Fruit fly (Drosophila melanogaster) whole organism, embryonic: Measurements from ENCODE around the gene CG17154.

Experiments used
- Adf1 ChIP-seq: fragments of 200-800 bp; sonication (Bioruptor generic); IDR thresholded peaks from 2 replicates; pipeline ENCODE4 v1.3.6; 2022; ENCODE audit warnings: missing biosample characterization, missing genetic modification characterization
- Bdp1 ChIP-seq: fragments of 200-800 bp; sonication (Bioruptor generic); optimal IDR thresholded peaks from 3 replicates; lab custom pipeline; 2016; ENCODE audit warnings: missing biosample characterization, missing genetic modification characterization
- CG11085 ChIP-seq: fragments of 200-800 bp; sonication (Bioruptor generic); IDR thresholded peaks from 2 replicates; pipeline ENCODE4 v1.3.6; 2022; ENCODE audit warnings: missing biosample characterization, missing genetic modification characterization
- CG11398 ChIP-seq: fragments of 200-800 bp; sonication (Bioruptor generic); optimal IDR thresholded peaks from 2 replicates; lab custom pipeline; 2016; ENCODE audit warnings: missing biosample characterization, missing genetic modification characterization
- CG12391 ChIP-seq: fragments of 200-800 bp; sonication (Bioruptor generic); optimal IDR thresholded peaks from 3 replicates; lab custom pipeline; 2018; ENCODE audit warnings: missing biosample characterization, mild to moderate bottlenecking, missing genetic modification characterization, moderate library complexity
- CG13775 ChIP-seq: fragments of 200-800 bp; sonication (Bioruptor generic); optimal IDR thresholded peaks from 3 replicates; lab custom pipeline; 2017; ENCODE audit warnings: missing biosample characterization, mild to moderate bottlenecking, missing genetic modification characterization
- CG14710 ChIP-seq: fragments of 200-800 bp; sonication (Bioruptor generic); optimal IDR thresholded peaks from 3 replicates; lab custom pipeline; 2019; ENCODE audit warnings: missing biosample characterization, mild to moderate bottlenecking, missing genetic modification characterization, moderate library complexity
- CG1602 ChIP-seq: fragments of 200-800 bp; sonication (Bioruptor generic); optimal IDR thresholded peaks from 3 replicates; lab custom pipeline; 2016; ENCODE audit warnings: missing biosample characterization, missing genetic modification characterization
- CG16813 ChIP-seq: fragments of 200-800 bp; sonication (Bioruptor generic); IDR thresholded peaks from 3 replicates; pipeline ENCODE4 v1.3.6; 2022; ENCODE audit warnings: missing biosample characterization, missing genetic modification characterization; ENCODE audit not compliant: partially characterized antibody
- CG17568 ChIP-seq: fragments of 200-800 bp; sonication (Bioruptor generic); optimal IDR thresholded peaks from 2 replicates; lab custom pipeline; 2018; ENCODE audit warnings: missing biosample characterization, mild to moderate bottlenecking, missing genetic modification characterization, moderate library complexity
- CG17829 ChIP-seq: fragments of 200-800 bp; optimal IDR thresholded peaks from 2 replicates; lab custom pipeline; 2019; ENCODE audit warnings: missing biosample characterization, mild to moderate bottlenecking, missing genetic modification characterization, moderate library complexity
- CG18262 ChIP-seq: fragments of 200-800 bp; optimal IDR thresholded peaks from 3 replicates; lab custom pipeline; 2019; ENCODE audit warnings: missing biosample characterization, mild to moderate bottlenecking, missing genetic modification characterization, moderate library complexity
- CG18619 ChIP-seq: fragments of 200-800 bp; sonication (Bioruptor generic); optimal IDR thresholded peaks from 3 replicates; lab custom pipeline; 2017; ENCODE audit warnings: missing biosample characterization, mild to moderate bottlenecking, missing genetic modification characterization
- CG2202 ChIP-seq: fragments of 200-800 bp; sonication (Bioruptor generic); optimal IDR thresholded peaks from 2 replicates; lab custom pipeline; 2018; ENCODE audit warnings: missing biosample characterization, mild to moderate bottlenecking, missing genetic modification characterization
- CG2678 ChIP-seq: fragments of 200-800 bp; sonication (Bioruptor generic); optimal IDR thresholded peaks from 3 replicates; lab custom pipeline; 2019; ENCODE audit warnings: missing biosample characterization, mild to moderate bottlenecking, missing genetic modification characterization, moderate library complexity
- CG4730 ChIP-seq: fragments of 200-800 bp; sonication (Bioruptor generic); IDR thresholded peaks from 2 replicates; pipeline ENCODE4 v1.3.6; 2022; ENCODE audit warnings: missing biosample characterization, missing genetic modification characterization
- CG7271 ChIP-seq: fragments of 200-800 bp; sonication (Bioruptor generic); optimal IDR thresholded peaks from 2 replicates; lab custom pipeline; 2018; ENCODE audit warnings: missing biosample characterization, mild to moderate bottlenecking, missing genetic modification characterization, moderate library complexity
- CG7556 ChIP-seq: fragments of 200-800 bp; sonication (Bioruptor generic); optimal IDR thresholded peaks from 2 replicates; lab custom pipeline; 2017; ENCODE audit warnings: missing biosample characterization, mild to moderate bottlenecking, missing genetic modification characterization
- CG7745 ChIP-seq: fragments of 200-800 bp; sonication (Bioruptor generic); optimal IDR thresholded peaks from 2 replicates; lab custom pipeline; 2018; ENCODE audit warnings: missing biosample characterization, mild to moderate bottlenecking, missing genetic modification characterization, moderate library complexity
- CG7839 ChIP-seq: fragments of 200-800 bp; sonication (Bioruptor generic); optimal IDR thresholded peaks from 3 replicates; lab custom pipeline; 2018; ENCODE audit warnings: missing biosample characterization, mild to moderate bottlenecking, missing genetic modification characterization, moderate library complexity
- CoRest ChIP-seq: fragments of 200-800 bp; sonication (Bioruptor generic); optimal IDR thresholded peaks from 3 replicates; lab custom pipeline; 2018; ENCODE audit warnings: missing biosample characterization, mild to moderate bottlenecking, missing genetic modification characterization, moderate library complexity
- D ChIP-seq, 2 experiments: fragments of 200-800 bp in 1 of 2; fragments of >200 bp in 1 of 2; sonication (Bioruptor generic) in 1 of 2; optimal IDR thresholded peaks; 2 replicates in 1 of 2; 3 replicates in 1 of 2; lab custom pipeline; 2017; ENCODE audit warnings: mild to moderate bottlenecking in 1 of 2, missing biosample characterization in 1 of 2, missing genetic modification characterization in 1 of 2, missing genetic modification reagents in 1 of 2
- D19A ChIP-seq: fragments of 200-800 bp; optimal IDR thresholded peaks from 3 replicates; lab custom pipeline; 2019; ENCODE audit warnings: missing biosample characterization, mild to moderate bottlenecking, missing genetic modification characterization, moderate library complexity
- Doc2 ChIP-seq: fragments of 200-800 bp; sonication (Bioruptor generic); IDR thresholded peaks from 2 replicates; pipeline ENCODE4 v1.3.6; 2022; ENCODE audit warnings: missing biosample characterization, missing genetic modification characterization
- Drgx ChIP-seq: fragments of 200-800 bp; sonication (Bioruptor generic); IDR thresholded peaks from 2 replicates; pipeline ENCODE4 v1.3.6; 2022; ENCODE audit warnings: missing biosample characterization, missing genetic modification characterization
- Ets65A ChIP-seq: fragments of 200-800 bp; sonication (Bioruptor generic); peaks from one replicate; lab custom pipeline; 2016; ENCODE audit warnings: missing biosample characterization, missing genetic modification characterization
- Hr51 ChIP-seq, 2 experiments: fragments of 200-800 bp; sonication (Bioruptor generic); optimal IDR thresholded peaks; 2 replicates in 1 of 2; 3 replicates in 1 of 2; lab custom pipeline; 2016 to 2018; ENCODE audit warnings: missing biosample characterization in 2 of 2, missing genetic modification characterization in 2 of 2, mild to moderate bottlenecking in 1 of 2, moderate library complexity in 1 of 2
- Kr ChIP-seq: fragments of 200-800 bp; sonication (Bioruptor generic); optimal IDR thresholded peaks from 2 replicates; lab custom pipeline; 2017; ENCODE audit warnings: missing biosample characterization, mild to moderate bottlenecking, missing genetic modification characterization
- Oli ChIP-seq: fragments of 200-800 bp; sonication (Bioruptor generic); optimal IDR thresholded peaks from 2 replicates; lab custom pipeline; 2018; ENCODE audit warnings: missing biosample characterization, mild to moderate bottlenecking, missing genetic modification characterization, moderate library complexity
- PHDP ChIP-seq: fragments of 200-800 bp; sonication (Bioruptor generic); optimal IDR thresholded peaks from 3 replicates; lab custom pipeline; 2018; ENCODE audit warnings: missing biosample characterization, mild to moderate bottlenecking, missing genetic modification characterization, moderate library complexity
- Poxn ChIP-seq: fragments of 200-800 bp; sonication (Bioruptor generic); IDR thresholded peaks from 2 replicates; pipeline ENCODE4 v1.3.6; 2022; ENCODE audit warnings: missing biosample characterization, missing genetic modification characterization
- Sox102F ChIP-seq: fragments of 200-800 bp; sonication (Bioruptor generic); optimal IDR thresholded peaks from 2 replicates; lab custom pipeline; 2018; ENCODE audit warnings: missing biosample characterization, mild to moderate bottlenecking, missing genetic modification characterization, moderate library complexity
- al ChIP-seq: fragments of 200-800 bp; sonication (Bioruptor generic); IDR thresholded peaks from 2 replicates; pipeline ENCODE4 v1.3.6; 2022; ENCODE audit warnings: missing biosample characterization, missing genetic modification characterization
- ara ChIP-seq: fragments of 200-800 bp; sonication (Bioruptor generic); IDR thresholded peaks from 2 replicates; pipeline ENCODE4 v1.3.6; 2022; ENCODE audit warnings: missing biosample characterization, missing genetic modification characterization
- ase ChIP-seq: fragments of 200-800 bp; sonication (Bioruptor generic); IDR thresholded peaks from 3 replicates; pipeline ENCODE4 v1.3.6; 2022; ENCODE audit warnings: missing biosample characterization, missing genetic modification characterization
- dmrt11E ChIP-seq: fragments of 200-800 bp; sonication (Bioruptor generic); optimal IDR thresholded peaks from 3 replicates; lab custom pipeline; 2018; ENCODE audit warnings: missing biosample characterization, mild to moderate bottlenecking, missing genetic modification characterization, moderate library complexity
- lov ChIP-seq, 2 experiments: fragments of 200-800 bp in 1 of 2; fragments of >200 bp in 1 of 2; sonication (Bioruptor generic) in 1 of 2; IDR thresholded peaks in 1 of 2; optimal IDR thresholded peaks in 1 of 2; 2 replicates in 1 of 2; 3 replicates in 1 of 2; pipeline versions ENCODE4 v1.3.6 to Lab custom; 2017 to 2022; ENCODE audit warnings: missing biosample characterization in 1 of 2, missing genetic modification characterization in 1 of 2
- nmo ChIP-seq: fragments of 200-800 bp; sonication (Bioruptor generic); optimal IDR thresholded peaks from 2 replicates; lab custom pipeline; 2018; ENCODE audit warnings: missing biosample characterization, mild to moderate bottlenecking, missing genetic modification characterization, moderate library complexity
- oc ChIP-seq: fragments of 200-800 bp; sonication (Bioruptor generic); optimal IDR thresholded peaks from 2 replicates; lab custom pipeline; 2018; ENCODE audit warnings: missing biosample characterization, mild to moderate bottlenecking, missing genetic modification characterization, moderate library complexity
- onecut ChIP-seq: fragments of 200-800 bp; sonication (Bioruptor generic); IDR thresholded peaks from 2 replicates; pipeline ENCODE4 v1.3.6; 2022; ENCODE audit warnings: missing biosample characterization, missing genetic modification characterization
- p53 ChIP-seq: fragments of 200-800 bp; sonication (Bioruptor generic); optimal IDR thresholded peaks from 2 replicates; lab custom pipeline; 2016; ENCODE audit warnings: missing biosample characterization, missing genetic modification characterization
- pfk ChIP-seq: fragments of 200-800 bp; sonication (Bioruptor generic); optimal IDR thresholded peaks from 2 replicates; lab custom pipeline; 2018; ENCODE audit warnings: missing biosample characterization, mild to moderate bottlenecking, missing genetic modification characterization, moderate library complexity
- prd ChIP-seq, 3 experiments: fragments of >200 bp in 2 of 3; fragments of 200-800 bp in 1 of 3; sonication (Bioruptor generic) in 1 of 3; optimal IDR thresholded peaks in 2 of 3; IDR thresholded peaks in 1 of 3; 2 replicates in 2 of 3; 3 replicates in 1 of 3; pipeline versions ENCODE4 v1.3.6 to Lab custom; 2017 to 2022; ENCODE audit warnings: missing biosample characterization in 1 of 3, missing genetic modification characterization in 1 of 3
- row ChIP-seq: fragments of 200-800 bp; sonication (Bioruptor generic); IDR thresholded peaks from 3 replicates; pipeline ENCODE4 v1.3.6; 2022; ENCODE audit warnings: missing biosample characterization, missing genetic modification characterization
- sc ChIP-seq, 3 experiments: fragments of >200 bp in 2 of 3; fragments of 200-800 bp in 1 of 3; sonication (Bioruptor generic) in 1 of 3; optimal IDR thresholded peaks; 2 replicates in 2 of 3; 3 replicates in 1 of 3; lab custom pipeline; 2017; ENCODE audit warnings: mild to moderate bottlenecking in 1 of 3, missing biosample characterization in 1 of 3, missing genetic modification characterization in 1 of 3, missing genetic modification reagents in 1 of 3
- sens ChIP-seq: fragments of 200-800 bp; sonication (Bioruptor generic); peaks from one replicate; lab custom pipeline; 2016; ENCODE audit warnings: missing biosample characterization, missing genetic modification characterization
- slp2 ChIP-seq: fragments of 200-800 bp; sonication (Bioruptor generic); optimal IDR thresholded peaks from 2 replicates; lab custom pipeline; 2016; ENCODE audit warnings: missing biosample characterization, missing genetic modification characterization
- tgo ChIP-seq: fragments of 200-800 bp; sonication (Bioruptor generic); IDR thresholded peaks from 3 replicates; pipeline ENCODE4 v1.3.6; 2022; ENCODE audit warnings: missing biosample characterization, missing genetic modification characterization
- trem ChIP-seq: fragments of 200-800 bp; optimal IDR thresholded peaks from 3 replicates; lab custom pipeline; 2019; ENCODE audit warnings: missing biosample characterization, mild to moderate bottlenecking, missing genetic modification characterization, moderate library complexity
- zen ChIP-seq: fragments of 200-800 bp; sonication (Bioruptor generic); optimal IDR thresholded peaks from 3 replicates; lab custom pipeline; 2018; ENCODE audit warnings: missing biosample characterization, mild to moderate bottlenecking, missing genetic modification characterization, moderate library complexity

Gene CG17154

DNA sequence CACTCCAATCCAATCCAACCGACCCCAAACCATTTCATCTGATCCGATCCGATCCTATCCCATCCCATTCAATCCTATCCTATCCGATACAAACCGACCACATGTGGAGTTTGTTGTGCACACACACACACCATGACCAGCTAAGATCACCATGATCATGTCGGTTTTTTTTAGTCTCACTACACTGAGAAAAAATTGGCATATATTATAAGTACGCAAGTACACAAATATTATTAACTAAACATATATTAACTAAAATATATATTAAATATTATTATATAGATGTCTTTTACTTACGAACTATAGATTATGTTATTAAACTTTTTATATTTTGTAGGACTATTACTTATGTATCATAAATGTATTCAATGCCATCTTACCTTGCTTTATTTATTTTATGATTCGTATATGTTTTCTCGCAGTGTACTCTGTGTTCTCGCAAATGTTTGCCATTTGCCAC, 13.5 kb downstream of the CG17154 start (continued):
- peak; percentile 50 for TF ChIP-seq CG17829 (tag; lab: Kevin White, UChicago)
- peak; percentile 28 for TF ChIP-seq D19A (tag; lab: Kevin White, UChicago)
- no peak for TF ChIP-seq onecut (GFP tag; lab: Robert Waterston, UW)
- TF ChIP-seq nmo, result peak; percentile 57
- peak; percentile 21 for TF ChIP-seq CG2202 (tag; lab: Kevin White, UChicago)
- peak; percentile 46 for TF ChIP-seq CG2678 (tag; lab: Kevin White, UChicago)
- peak; percentile 26 for TF ChIP-seq Oli
- TF ChIP-seq CG1602, result peak; percentile 19
- no peak for TF ChIP-seq CG18619 (GFP tag; lab: Kevin White, UChicago)
- TF ChIP-seq CG11398 (GFP tag; lab: Kevin White, UChicago), result no peak
- TF ChIP-seq CG7556 (GFP tag; lab: Kevin White, UChicago), result peak; percentile 32
- TF ChIP-seq CG18262, result peak; percentile 68
- TF ChIP-seq CoRest, result peak; percentile 53
- TF ChIP-seq prd (optimal IDR thresholded peaks at IDR 0.05; lab: Kevin White, UChicago), result no peak
- peak; percentile 42; the same call in 1 of the 3 replicates for TF ChIP-seq prd (GFP tag; IDR thresholded peaks at IDR 0.05; lab: Robert Waterston, UW)
- no peak for TF ChIP-seq tgo (GFP tag; lab: Robert Waterston, UW)
- no peak for TF ChIP-seq Adf1 (GFP tag; lab: Robert Waterston, UW)
- TF ChIP-seq D (optimal IDR thresholded peaks at IDR 0.05; lab: Kevin White, UChicago), result no peak
- TF ChIP-seq D (GFP tag; optimal IDR thresholded peaks at IDR 0.05; lab: Kevin White, UChicago), result peak; percentile 34
- TF ChIP-seq Sox102F, result peak; percentile 44
- TF ChIP-seq Kr (GFP tag; lab: Kevin White, UChicago), result peak; percentile 1
- TF ChIP-seq CG13775 (GFP tag; lab: Kevin White, UChicago), result peak; percentile 12
- TF ChIP-seq Hr51 (GFP tag; optimal IDR thresholded peaks at IDR 0.05; lab: Kevin White, UChicago), result peak in 1 of 2 experiments; percentile 30
- TF ChIP-seq CG11085 (GFP tag; lab: Robert Waterston, UW), result 0 out of 2 replicates have a peak, but pooled peaks have one; percentile 12
- peak; percentile 49 for TF ChIP-seq CG14710 (tag; lab: Kevin White, UChicago)
- TF ChIP-seq PHDP (tag; lab: Kevin White, UChicago), result peak; percentile 23
- peak; percentile 21; the same call in 1 of the 3 replicates for TF ChIP-seq row (GFP tag; lab: Robert Waterston, UW)
- peak; percentile 56 for TF ChIP-seq zen (tag; lab: Kevin White, UChicago)
- TF ChIP-seq Drgx (GFP tag; lab: Robert Waterston, UW), result 0 out of 2 replicates have a peak, but pooled peaks have one; percentile 18
- no peak for TF ChIP-seq oc (tag; lab: Kevin White, UChicago)
- TF ChIP-seq CG7839, result peak; percentile 47
- no peak for TF ChIP-seq al (GFP tag; lab: Robert Waterston, UW)
- no peak for TF ChIP-seq Doc2 (GFP tag; lab: Robert Waterston, UW)
- TF ChIP-seq CG4730 (GFP tag; lab: Robert Waterston, UW), result no peak
- TF ChIP-seq trem (tag; lab: Kevin White, UChicago), result peak; percentile 56
- TF ChIP-seq Bdp1 (GFP tag; lab: Kevin White, UChicago), result no peak
- peak; percentile 19 for TF ChIP-seq CG7271 (tag; lab: Kevin White, UChicago)
- TF ChIP-seq Poxn, result no peak
- TF ChIP-seq Ets65A (GFP tag; lab: Kevin White, UChicago), result peak; percentile 65
- peak; percentile 55 for TF ChIP-seq CG12391 (tag; lab: Kevin White, UChicago)
- no peak for TF ChIP-seq ase (GFP tag; lab: Robert Waterston, UW)

dm6 chr3L:12107378-12107777, 19.0 kb downstream of the CG17154 start:
- TF ChIP-seq p53 (GFP tag; lab: Kevin White, UChicago) (no peak), CG7745 (tag; lab: Kevin White, UChicago) (no peak), CG17568 (GFP tag; lab: Kevin White, UChicago) (no peak), lov (optimal IDR thresholded peaks at IDR 0.05; lab: Kevin White, UChicago) (no peak), lov (GFP tag; IDR thresholded peaks at IDR 0.05; lab: Robert Waterston, UW) (no peak), dmrt11E (no peak), ara (GFP tag; lab: Robert Waterston, UW) (no peak), sc (optimal IDR thresholded peaks at IDR 0.05; lab: Kevin White, UChicago) (no peak), sc (GFP tag; optimal IDR thresholded peaks at IDR 0.05; lab: Kevin White, UChicago) (no peak), slp2 (no peak), CG16813 (GFP tag; lab: Robert Waterston, UW) (no peak), pfk (no peak), sens (GFP tag; lab: Kevin White, UChicago) (peak; percentile 56)
